Worm (Caenorhabditis elegans) whole organism, mixed stage, embryonic: Measurements from ENCODE around the gene col-124.

Experiments
- M03D4.4 ChIP-seq: sonication (generic microtip); optimal IDR thresholded peaks from 2 replicates; lab custom pipeline; 2017; ENCODE audit warnings: mild to moderate bottlenecking, missing genetic modification characterization, missing compliant biosample characterization
- bed-3 ChIP-seq: fragments of 200-800 bp; sonication (Bioruptor generic); optimal IDR thresholded peaks from 3 replicates; lab custom pipeline; 2018; ENCODE audit warnings: mild to moderate bottlenecking, missing genetic modification characterization, moderate library complexity, missing compliant biosample characterization
- blmp-1 ChIP-seq: fragments of 150-350 bp; optimal IDR thresholded peaks from 2 replicates; lab custom pipeline; 2014; ENCODE audit warnings: missing biosample characterization, missing genetic modification characterization
- ceh-39 ChIP-seq: fragments of 150-350 bp; optimal IDR thresholded peaks from 2 replicates; lab custom pipeline; 2014; ENCODE audit warnings: missing biosample characterization, missing genetic modification characterization
- ceh-43 ChIP-seq: fragments of 200-800 bp; sonication (Bioruptor generic); optimal IDR thresholded peaks from 2 replicates; lab custom pipeline; 2018; ENCODE audit warnings: mild to moderate bottlenecking, missing genetic modification characterization, moderate library complexity, missing compliant biosample characterization
- ceh-83 ChIP-seq: fragments of 200-800 bp; sonication (Bioruptor generic); optimal IDR thresholded peaks from 2 replicates; lab custom pipeline; 2018; ENCODE audit warnings: mild to moderate bottlenecking, missing genetic modification characterization, missing compliant biosample characterization
- ces-1 ChIP-seq: fragments of 150-350 bp; optimal IDR thresholded peaks from 2 replicates; lab custom pipeline; 2014; ENCODE audit warnings: missing biosample characterization, missing genetic modification reagents, missing genetic modification characterization
- cnd-1 ChIP-seq: fragments of 200-800 bp; sonication (Bioruptor generic); optimal IDR thresholded peaks from 2 replicates; lab custom pipeline; 2018; ENCODE audit warnings: mild to moderate bottlenecking, missing genetic modification characterization, missing compliant biosample characterization
- drap-1 ChIP-seq: fragments of 200-800 bp; sonication (Bioruptor generic); optimal IDR thresholded peaks from 3 replicates; lab custom pipeline; 2018; ENCODE audit warnings: mild to moderate bottlenecking, missing genetic modification characterization, missing compliant biosample characterization
- elt-1 ChIP-seq: sonication (generic microtip); optimal IDR thresholded peaks from 2 replicates; lab custom pipeline; 2017; ENCODE audit warnings: missing genetic modification characterization, mild to moderate bottlenecking, missing compliant biosample characterization, antibody characterized with exemption, moderate library complexity, borderline replicate concordance; ENCODE audit not compliant: insufficient read depth
- elt-3 ChIP-seq: fragments of 150-350 bp; optimal IDR thresholded peaks from 2 replicates; lab custom pipeline; 2014; ENCODE audit warnings: missing biosample characterization, missing genetic modification characterization
- flh-1 ChIP-seq: fragments of 200-800 bp; sonication (Bioruptor generic); optimal IDR thresholded peaks from 2 replicates; lab custom pipeline; 2018; ENCODE audit warnings: mild to moderate bottlenecking, missing genetic modification characterization, moderate library complexity, missing compliant biosample characterization
- ham-2 ChIP-seq: fragments of 200-800 bp; sonication (Bioruptor generic); optimal IDR thresholded peaks from 2 replicates; lab custom pipeline; 2018; ENCODE audit warnings: mild to moderate bottlenecking, missing genetic modification characterization, missing compliant biosample characterization
- lin-13 ChIP-seq: fragments of 150-350 bp; optimal IDR thresholded peaks from 2 replicates; lab custom pipeline; 2014; ENCODE audit warnings: missing biosample characterization, missing genetic modification characterization
- lin-32 ChIP-seq: fragments of 200-800 bp; sonication (Bioruptor generic); optimal IDR thresholded peaks from 2 replicates; lab custom pipeline; 2018; ENCODE audit warnings: mild to moderate bottlenecking, missing genetic modification characterization, missing compliant biosample characterization
- lsy-2 ChIP-seq: fragments of 150-350 bp; optimal IDR thresholded peaks from 2 replicates; lab custom pipeline; 2014; ENCODE audit warnings: missing biosample characterization, missing genetic modification characterization
- mab-5 ChIP-seq: fragments of 150-350 bp; optimal IDR thresholded peaks from 2 replicates; lab custom pipeline; 2014; ENCODE audit warnings: missing biosample characterization, missing genetic modification characterization
- mep-1 ChIP-seq: fragments of 150-350 bp; optimal IDR thresholded peaks from 2 replicates; lab custom pipeline; 2017; ENCODE audit warnings: missing biosample characterization, missing genetic modification reagents, missing genetic modification characterization, inconsistent platforms
- mls-2 ChIP-seq: sonication (generic microtip); optimal IDR thresholded peaks from 2 replicates; lab custom pipeline; 2016; ENCODE audit warnings: mild to moderate bottlenecking, missing genetic modification characterization, moderate library complexity, missing compliant biosample characterization
- nhr-12 ChIP-seq: fragments of 150-350 bp; optimal IDR thresholded peaks from 2 replicates; lab custom pipeline; 2014; ENCODE audit warnings: missing biosample characterization, missing genetic modification characterization
- nhr-237 ChIP-seq: fragments of 150-350 bp; optimal IDR thresholded peaks from 2 replicates; lab custom pipeline; 2014; ENCODE audit warnings: missing biosample characterization, missing genetic modification characterization
- nhr-28 ChIP-seq: fragments of 150-350 bp; optimal IDR thresholded peaks from 2 replicates; lab custom pipeline; 2014; ENCODE audit warnings: missing biosample characterization, missing genetic modification characterization
- nhr-76 ChIP-seq: sonication (generic microtip); optimal IDR thresholded peaks from 2 replicates; lab custom pipeline; 2017; ENCODE audit warnings: missing biosample characterization, missing genetic modification characterization
- pha-4 ChIP-seq: fragments of 150-350 bp; optimal IDR thresholded peaks from 2 replicates; lab custom pipeline; 2018; ENCODE audit warnings: missing biosample characterization, missing genetic modification reagents, missing genetic modification characterization
- sem-2 ChIP-seq: fragments of 200-800 bp; sonication (Bioruptor generic); optimal IDR thresholded peaks from 2 replicates; lab custom pipeline; 2018; ENCODE audit warnings: mild to moderate bottlenecking, missing genetic modification characterization, missing compliant biosample characterization
- snpc-4 ChIP-seq: fragments of 150-350 bp; optimal IDR thresholded peaks from 2 replicates; lab custom pipeline; 2014; ENCODE audit warnings: missing biosample characterization, missing genetic modification characterization
- tbx-8 ChIP-seq: fragments of 200-800 bp; sonication (Bioruptor generic); optimal IDR thresholded peaks from 2 replicates; lab custom pipeline; 2018; ENCODE audit warnings: mild to moderate bottlenecking, missing genetic modification characterization, moderate library complexity, missing compliant biosample characterization
- unc-120 ChIP-seq: sonication (generic microtip); optimal IDR thresholded peaks from 2 replicates; lab custom pipeline; 2017; ENCODE audit warnings: missing genetic modification characterization, missing compliant biosample characterization; ENCODE audit not compliant: poor library complexity, severe bottlenecking
- unc-39 ChIP-seq: fragments of 150-350 bp; optimal IDR thresholded peaks from 2 replicates; lab custom pipeline; 2014; ENCODE audit warnings: missing biosample characterization, missing genetic modification characterization
- ztf-11 ChIP-seq: fragments of 150-350 bp; optimal IDR thresholded peaks from 2 replicates; lab custom pipeline; 2014; ENCODE audit warnings: missing biosample characterization, missing genetic modification characterization

col-124 gene

ce11 chrIV:10215393-10215792, 858 bp upstream of the col-124 start:
- TF ChIP-seq ham-2 (GFP tag; lab: Kevin White, UChicago), result no peak
- no peak for TF ChIP-seq mls-2 (tag; lab: Kevin White, UChicago)
- TF ChIP-seq ceh-83 (GFP tag; lab: Kevin White, UChicago), result no peak
- no peak for TF ChIP-seq nhr-237 (tag; lab: Kevin White, UChicago)
- no peak for TF ChIP-seq mab-5 (tag; lab: Kevin White, UChicago)
- TF ChIP-seq ceh-43 (GFP tag; lab: Kevin White, UChicago), result no peak
- no peak for TF ChIP-seq bed-3 (GFP tag; lab: Kevin White, UChicago)
- TF ChIP-seq, all 35 proteins: peak for 0

ce11 chrIV:10216704-10217296, 549 bp downstream of the col-124 start:
- TF ChIP-seq nhr-237 (tag; lab: Kevin White, UChicago) (no peak), drap-1 (GFP tag; lab: Kevin White, UChicago) (no peak), sem-2 (no peak), elt-1 (tag; lab: Kevin White, UChicago) (no peak), unc-39 (tag; lab: Kevin White, UChicago) (no peak), pha-4 (tag; lab: Kevin White, UChicago) (no peak), nhr-76 (tag; lab: Kevin White, UChicago) (no peak), elt-3 (tag; lab: Kevin White, UChicago) (no peak), nhr-28 (tag; lab: Kevin White, UChicago) (no peak), lin-32 (GFP tag; lab: Kevin White, UChicago) (no peak), flh-1 (GFP tag; lab: Kevin White, UChicago) (no peak)
- TF ChIP-seq, all 35 proteins: peak for 0

- TF ChIP-seq nhr-237 (tag; lab: Kevin White, UChicago), result no peak
- TF ChIP-seq ztf-11 (tag; lab: Kevin White, UChicago), result no peak
- TF ChIP-seq nhr-28 (tag; lab: Kevin White, UChicago), result no peak
- TF ChIP-seq M03D4.4 (tag; lab: Kevin White, UChicago), result no peak
- no peak for TF ChIP-seq pha-4 (tag; lab: Kevin White, UChicago)
- no peak for TF ChIP-seq cnd-1 (tag; lab: Kevin White, UChicago)
- no peak for TF ChIP-seq ceh-39 (tag; lab: Kevin White, UChicago)
- no peak for TF ChIP-seq elt-1 (tag; lab: Kevin White, UChicago)
- no peak for TF ChIP-seq blmp-1
- TF ChIP-seq mab-5 (tag; lab: Kevin White, UChicago), result no peak
- TF ChIP-seq unc-120 (tag; lab: Kevin White, UChicago), result no peak
- TF ChIP-seq lin-13 (tag; lab: Kevin White, UChicago), result no peak
- TF ChIP-seq drap-1 (GFP tag; lab: Kevin White, UChicago), result no peak
- TF ChIP-seq tbx-8 (GFP tag; lab: Kevin White, UChicago), result no peak
- TF ChIP-seq ces-1 (GFP tag; lab: Kevin White, UChicago), result no peak
- TF ChIP-seq mep-1, result no peak
Measured at ce11 chrIV:10219208-10219607, 3.0 kb downstream of the col-124 start, which contains the start of gene qns-1. Gene qns-1, minus strand, starts transcription at chrIV:10219308.

- TF ChIP-seq nhr-28 (tag; lab: Kevin White, UChicago) (no peak), ztf-11 (tag; lab: Kevin White, UChicago) (no peak), bed-3 (GFP tag; lab: Kevin White, UChicago) (no peak), nhr-237 (tag; lab: Kevin White, UChicago) (no peak), pha-4 (tag; lab: Kevin White, UChicago) (no peak), ceh-43 (GFP tag; lab: Kevin White, UChicago) (no peak), blmp-1 (no peak), sem-2 (no peak), ceh-83 (GFP tag; lab: Kevin White, UChicago) (no peak), lsy-2 (tag; lab: Kevin White, UChicago) (no peak), nhr-12 (tag; lab: Kevin White, UChicago) (no peak), lin-32 (GFP tag; lab: Kevin White, UChicago) (no peak), snpc-4 (tag; lab: Kevin White, UChicago) (no peak)
- TF ChIP-seq, all 35 proteins: peak for 0
Measured at ce11 chrIV:10221187-10221586, 4.9 kb downstream of the col-124 start, which contains the start of gene tram-1. Gene tram-1, minus strand, starts transcription at chrIV:10221287.
